Worm (Caenorhabditis elegans): ENCODE results near the gene mltn-5.

DNA sequence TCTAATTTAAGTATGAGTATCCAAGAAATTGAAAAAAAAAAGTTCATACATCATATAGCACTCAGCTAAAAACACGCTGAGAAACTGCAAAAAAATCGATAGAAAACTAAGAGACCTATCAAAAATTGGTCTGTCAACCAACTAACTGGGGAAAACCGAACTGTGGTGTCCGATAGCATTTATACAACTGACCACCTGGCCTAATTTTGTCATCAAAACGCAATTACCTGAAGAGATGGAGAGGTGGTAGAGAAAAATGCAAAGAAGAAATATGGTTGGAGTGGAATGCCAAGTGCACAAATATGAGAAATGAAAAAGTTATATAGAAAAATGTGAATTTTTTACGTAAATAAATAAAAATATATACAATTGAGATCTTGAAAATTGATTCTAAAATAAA lies 48.5 kb downstream of the mltn-5 start, which contains the start of gene Y39G8B.1:
- TF ChIP-seq nhr-77 (tag; optimal IDR thresholded peaks at IDR 0.05) (no peak), lin-39 (tag; optimal IDR thresholded peaks at IDR 0.05) (no peak), ceh-82 (tag; optimal IDR thresholded peaks at IDR 0.05) (no peak), aha-1 (tag; optimal IDR thresholded peaks at IDR 0.05) (no peak), ama-1 (optimal IDR thresholded peaks at IDR 0.05) (no peak), nhr-11 (tag; optimal IDR thresholded peaks at IDR 0.05) (no peak), lin-35 (GFP tag; optimal IDR thresholded peaks at IDR 0.05) (peak in 1 of 2 experiments; percentile 33)

Measured in whole organism, L1 larva.